Worm (Caenorhabditis elegans): Measurements from ENCODE around the gene acd-4.

The acd-4 gene

ce11 chrV:8652177-8652576, 14.2 kb downstream of the acd-4 start (continued):
- TF ChIP-seq Y55F3AM.14 (GFP tag; optimal IDR thresholded peaks at IDR 0.05) (no peak), unc-55 (GFP tag; optimal IDR thresholded peaks at IDR 0.05) (no peak), elt-3 (tag; optimal IDR thresholded peaks at IDR 0.05) (no peak), C34F6.9 (tag; optimal IDR thresholded peaks at IDR 0.05) (no peak), nhr-10 (tag; optimal IDR thresholded peaks at IDR 0.05) (no peak)

DNA sequence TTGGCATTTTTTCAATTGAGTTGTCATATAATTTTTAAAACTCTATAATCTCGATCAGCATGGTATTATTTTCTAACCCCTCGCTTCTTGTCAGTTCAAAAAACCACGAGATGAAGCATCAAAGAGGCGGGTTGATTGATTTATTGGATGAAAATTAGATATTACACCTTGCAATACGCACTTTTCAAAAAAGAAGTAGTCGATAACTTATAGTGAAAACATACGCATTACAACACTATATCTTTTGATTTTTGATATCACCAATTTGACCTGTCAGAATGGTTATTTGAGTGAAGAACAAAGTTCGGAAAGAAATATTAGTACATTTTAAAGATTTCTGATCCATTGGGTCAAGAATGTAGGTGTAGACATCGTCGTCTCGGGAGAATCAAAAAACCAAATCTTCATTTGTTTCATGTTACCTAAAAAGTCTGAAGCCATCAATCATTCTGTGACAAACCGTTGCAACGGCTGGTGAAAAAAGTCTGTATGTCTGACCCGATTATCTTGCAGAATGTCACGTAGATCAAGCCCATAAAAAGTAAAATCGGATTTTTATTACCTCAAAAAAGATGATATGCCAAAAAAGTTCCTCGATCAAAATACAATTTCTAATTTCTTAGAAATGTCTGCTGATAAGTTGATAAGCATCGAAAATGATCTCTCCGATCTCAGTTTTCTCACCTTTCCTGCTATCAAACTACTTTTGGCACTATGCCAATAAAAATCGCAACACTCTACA, 15.2 kb downstream of the acd-4 start:
- TF ChIP-seq unc-55 (GFP tag; optimal IDR thresholded peaks at IDR 0.05) (no peak), nhr-6 (tag; optimal IDR thresholded peaks at IDR 0.05) (peak; percentile 5), nhr-12 (tag; optimal IDR thresholded peaks at IDR 0.05) (no peak), unc-62 (GFP tag; optimal IDR thresholded peaks at IDR 0.05) (peak; percentile 25), blmp-1 (tag; optimal IDR thresholded peaks at IDR 0.05; ENCODE audit: insufficient read depth) (peak; percentile 70), nhr-21 (tag; optimal IDR thresholded peaks at IDR 0.05) (peak; percentile 61), Y55F3AM.14 (GFP tag; optimal IDR thresholded peaks at IDR 0.05) (no peak), nhr-25 (tag; optimal IDR thresholded peaks at IDR 0.05) (peak; percentile 39), sem-4 (tag; optimal IDR thresholded peaks at IDR 0.05) (no peak), sma-9 (GFP tag; optimal IDR thresholded peaks at IDR 0.05) (peak; percentile 61), sma-9 (tag; optimal IDR thresholded peaks at IDR 0.05) (no peak), mab-5 (tag; optimal IDR thresholded peaks at IDR 0.05) (peak; percentile 57), egl-27 (tag; optimal IDR thresholded peaks at IDR 0.05) (peak; percentile 10), fos-1 (tag; optimal IDR thresholded peaks at IDR 0.05) (peak; percentile 54), sma-3 (GFP tag; optimal IDR thresholded peaks at IDR 0.05) (peak; percentile 30)

DNA sequence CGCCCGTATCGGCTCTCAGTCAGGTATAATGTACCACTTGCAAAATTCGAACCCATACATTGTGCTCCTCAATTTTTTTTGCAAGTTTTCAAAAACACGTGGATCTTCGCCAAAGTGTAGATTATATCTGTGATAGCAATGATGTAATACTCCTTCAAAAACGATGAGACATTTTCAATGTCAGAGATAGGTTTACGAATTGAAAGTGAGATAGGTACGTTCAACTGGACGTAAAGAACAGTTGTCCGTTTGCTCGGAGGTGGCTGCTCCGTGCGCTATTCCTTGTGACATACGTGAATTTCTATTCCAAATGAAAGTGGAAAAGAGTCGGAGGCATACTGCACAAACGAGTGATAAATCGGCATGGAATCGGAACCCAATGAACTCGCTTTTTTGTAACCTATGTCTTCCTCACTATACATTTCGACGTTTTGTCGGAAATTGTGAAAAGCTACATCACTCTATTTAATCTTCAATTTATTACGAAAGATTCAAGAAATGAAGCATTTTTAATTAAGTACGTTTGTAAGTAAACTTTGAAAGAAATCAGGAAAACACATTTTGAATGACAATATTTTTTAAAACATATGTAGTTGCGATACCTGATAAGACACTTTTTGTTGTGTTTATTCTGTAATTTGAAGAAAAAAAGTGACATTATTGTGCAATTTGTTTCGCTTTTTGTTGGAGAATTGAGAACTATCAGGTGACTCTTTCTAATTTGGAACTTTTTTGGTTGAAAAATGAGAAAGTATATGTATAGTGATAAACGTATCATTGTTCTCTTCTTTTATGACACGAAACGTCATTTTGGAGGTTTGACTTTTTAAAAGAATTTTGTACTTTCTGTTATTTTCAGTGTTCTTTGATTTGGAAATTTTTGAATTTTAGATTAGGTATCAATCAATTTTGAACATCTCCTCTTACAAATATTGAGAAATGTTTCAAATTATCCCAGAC, 16.7 kb downstream of the acd-4 start:
- TF ChIP-seq nhr-129 (tag; optimal IDR thresholded peaks at IDR 0.05) (peak; percentile 81), F13H6.1 (tag; optimal IDR thresholded peaks at IDR 0.05) (peak; percentile 51), mbf-1 (tag; optimal IDR thresholded peaks at IDR 0.05) (no peak), zag-1 (tag; optimal IDR thresholded peaks at IDR 0.05) (no peak), peb-1 (tag; optimal IDR thresholded peaks at IDR 0.05) (no peak), aly-2 (tag; optimal IDR thresholded peaks at IDR 0.05) (no peak), nhr-6 (tag; optimal IDR thresholded peaks at IDR 0.05) (peak; percentile 46), sma-9 (GFP tag; optimal IDR thresholded peaks at IDR 0.05) (peak; percentile 74), sma-9 (tag; optimal IDR thresholded peaks at IDR 0.05) (no peak), blmp-1 (tag; optimal IDR thresholded peaks at IDR 0.05; ENCODE audit: insufficient read depth) (peak; percentile 30), fos-1 (tag; optimal IDR thresholded peaks at IDR 0.05) (peak; percentile 28)

DNA sequence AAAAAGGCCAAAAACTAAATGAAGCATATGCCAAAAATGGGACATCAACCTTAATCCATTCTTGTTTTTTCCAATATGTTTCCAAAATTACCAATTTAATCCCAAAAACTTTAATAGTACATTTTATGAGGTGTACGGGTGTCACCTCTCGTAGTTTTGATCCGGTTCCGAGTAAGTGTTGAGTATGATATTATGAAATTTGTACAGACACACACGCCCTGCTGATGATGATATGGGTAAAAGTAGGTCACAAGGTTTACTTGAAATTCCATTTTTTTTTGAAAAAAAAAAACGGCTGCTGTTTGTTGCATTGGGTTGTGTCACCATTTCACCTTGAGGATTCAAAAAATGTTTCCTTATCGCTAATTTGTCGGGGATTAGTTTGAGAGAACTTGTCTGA, 19.9 kb downstream of the acd-4 start:
- no peak for TF ChIP-seq alr-1 (tag; optimal IDR thresholded peaks at IDR 0.05)
- peak; percentile 8 for TF ChIP-seq nhr-25 (tag; optimal IDR thresholded peaks at IDR 0.05)

- TF ChIP-seq F13H6.1 (tag; optimal IDR thresholded peaks at IDR 0.05) (peak; percentile 81), lin-11 (tag; optimal IDR thresholded peaks at IDR 0.05) (no peak), nhr-12 (tag; optimal IDR thresholded peaks at IDR 0.05) (no peak), Y55F3AM.14 (GFP tag; optimal IDR thresholded peaks at IDR 0.05) (no peak), ceh-16 (tag; optimal IDR thresholded peaks at IDR 0.05) (no peak), unc-55 (GFP tag; optimal IDR thresholded peaks at IDR 0.05) (no peak), lin-39 (tag; optimal IDR thresholded peaks at IDR 0.05) (no peak), fos-1 (tag; optimal IDR thresholded peaks at IDR 0.05) (no peak), nhr-21 (tag; optimal IDR thresholded peaks at IDR 0.05) (no peak), ztf-4 (tag; optimal IDR thresholded peaks at IDR 0.05) (no peak), ama-1 (optimal IDR thresholded peaks at IDR 0.05) (no peak), aly-2 (tag; optimal IDR thresholded peaks at IDR 0.05) (no peak), elt-1 (tag; optimal IDR thresholded peaks at IDR 0.05) (no peak), snpc-4 (tag; optimal IDR thresholded peaks at IDR 0.05) (no peak), unc-39 (tag; optimal IDR thresholded peaks at IDR 0.05) (no peak), mab-5 (tag; optimal IDR thresholded peaks at IDR 0.05) (no peak), nhr-6 (tag; optimal IDR thresholded peaks at IDR 0.05) (peak; percentile 50), sem-4 (tag; optimal IDR thresholded peaks at IDR 0.05) (peak; percentile 70), nhr-23 (tag; optimal IDR thresholded peaks at IDR 0.05) (no peak), crh-2 (tag; optimal IDR thresholded peaks at IDR 0.05) (no peak), nhr-25 (tag; optimal IDR thresholded peaks at IDR 0.05) (peak; percentile 23), blmp-1 (tag; optimal IDR thresholded peaks at IDR 0.05; ENCODE audit: insufficient read depth) (peak; percentile 21), nhr-77 (tag; optimal IDR thresholded peaks at IDR 0.05) (no peak), egl-27 (tag; optimal IDR thresholded peaks at IDR 0.05) (no peak), lin-13 (GFP tag; optimal IDR thresholded peaks at IDR 0.05) (no peak), nhr-129 (tag; optimal IDR thresholded peaks at IDR 0.05) (peak; percentile 68), lsy-2 (tag; optimal IDR thresholded peaks at IDR 0.05) (peak in 1 of 2 experiments; percentile 48), unc-62 (GFP tag; optimal IDR thresholded peaks at IDR 0.05) (no peak)
Observed at ce11 chrV:8658577-8659362, 20.7 kb downstream of the acd-4 start.
